Worm (Caenorhabditis elegans): ENCODE measurements around the gene tag-123.

DNA sequence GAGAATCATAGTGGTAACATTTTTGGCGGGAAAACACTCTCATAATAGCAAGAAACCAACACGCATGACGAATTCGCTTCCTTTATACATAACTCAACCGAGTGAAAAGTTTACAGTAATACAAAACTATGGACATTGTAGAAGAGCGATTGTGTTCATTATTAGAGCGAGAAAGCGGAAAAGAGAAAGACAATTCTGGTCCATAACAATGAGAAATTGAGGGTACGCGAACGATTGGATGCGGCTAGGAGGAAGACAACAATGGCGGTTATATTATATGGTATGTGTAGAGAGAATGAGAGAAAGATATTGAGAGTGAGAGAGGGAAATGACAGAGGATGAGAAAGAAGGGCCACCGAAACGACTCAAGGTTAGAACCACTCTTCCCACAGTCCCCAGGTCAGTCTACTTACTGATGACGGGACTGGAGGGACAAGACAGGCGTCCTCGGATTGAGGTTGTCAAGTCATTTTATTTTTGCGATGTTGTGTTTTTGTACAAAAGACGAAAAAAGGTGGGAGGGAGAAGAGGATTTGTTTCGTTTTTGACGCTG, 4.4 kb upstream of the tag-123 start:
- no peak for TF ChIP-seq F49E8.2 (tag; optimal IDR thresholded peaks at IDR 0.05; ENCODE audit: borderline replicate concordance)
- TF ChIP-seq tag-97 (GFP tag; IDR thresholded peaks at IDR 0.05): no peak
- no peak for TF ChIP-seq zag-1 (tag; optimal IDR thresholded peaks at IDR 0.05)
- TF ChIP-seq nhr-10 (tag; optimal IDR thresholded peaks at IDR 0.05): no peak
- TF ChIP-seq pqm-1 (tag; optimal IDR thresholded peaks at IDR 0.05): no peak
- TF ChIP-seq unc-39 (tag; optimal IDR thresholded peaks at IDR 0.05): no peak
- no peak for TF ChIP-seq ceh-82 (tag; optimal IDR thresholded peaks at IDR 0.05)
- TF ChIP-seq mxl-2 (GFP tag; conservative IDR thresholded peaks at IDR 0.05): no peak
- no peak for TF ChIP-seq ctbp-1 (GFP tag; IDR thresholded peaks at IDR 0.05)
- no peak for TF ChIP-seq unc-62 (GFP tag; optimal IDR thresholded peaks at IDR 0.05 in 1 of 2)
- TF ChIP-seq unc-62 (tag; optimal IDR thresholded peaks at IDR 0.05): no peak
